Worm (Caenorhabditis elegans): ENCODE data around the gene H06A10.1.

DNA sequence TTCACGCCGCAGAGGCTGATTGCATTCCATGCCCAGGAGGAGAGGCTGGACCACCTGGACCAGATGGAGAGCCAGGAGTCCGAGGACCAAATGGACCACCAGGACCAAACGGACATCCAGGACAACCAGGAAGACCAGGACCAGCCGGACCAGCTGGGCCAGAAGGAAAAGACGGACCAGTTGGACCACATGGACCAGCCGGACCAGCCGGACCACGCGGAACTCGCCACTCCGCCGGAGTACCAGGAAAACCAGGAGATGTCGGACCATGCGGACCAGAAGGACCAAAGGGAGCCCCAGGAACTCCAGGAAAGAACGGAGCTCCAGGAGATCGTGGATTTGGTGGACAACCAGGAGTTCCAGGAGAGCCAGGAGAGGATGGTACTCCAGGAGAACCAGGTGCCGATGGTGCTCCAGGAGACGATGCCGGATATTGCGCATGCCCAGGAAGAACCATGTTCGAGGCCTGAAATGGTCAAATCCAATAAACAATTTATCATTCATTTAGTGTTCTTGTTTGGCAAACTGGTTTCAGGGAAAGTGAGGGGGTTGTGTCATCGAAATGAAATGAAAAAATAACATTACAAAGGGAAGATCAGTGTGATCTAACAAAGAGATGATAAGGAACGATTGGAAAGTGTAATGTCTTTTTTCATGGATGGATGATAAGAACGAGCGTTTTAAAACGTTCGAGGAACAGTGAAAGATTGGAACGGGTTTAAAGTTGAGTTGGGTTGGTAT, 37.3 kb upstream of the H06A10.1 start:
- TF ChIP-seq lir-1 (GFP tag; conservative IDR thresholded peaks at IDR 0.05), result no peak
- TF ChIP-seq ZK185.1 (tag; optimal IDR thresholded peaks at IDR 0.05; ENCODE audit: poor library complexity, severe bottlenecking), result no peak
- no peak for TF ChIP-seq lsy-27 (tag; optimal IDR thresholded peaks at IDR 0.05; ENCODE audit: borderline replicate concordance, insufficient read depth)
- no peak for TF ChIP-seq B0261.1 (tag; optimal IDR thresholded peaks at IDR 0.05)
- no peak for TF ChIP-seq zim-3 (tag; optimal IDR thresholded peaks at IDR 0.05)
- TF ChIP-seq ekl-4 (GFP tag; IDR thresholded peaks at IDR 0.05), result no peak
- no peak for TF ChIP-seq hmg-20 (GFP tag; IDR thresholded peaks at IDR 0.05)
- no peak for TF ChIP-seq ceh-100 (GFP tag; IDR thresholded peaks at IDR 0.05)
- TF ChIP-seq pbrm-1 (GFP tag; IDR thresholded peaks at IDR 0.05), result no peak
